Worm (Caenorhabditis elegans) whole organism, midembryonic: Measurements from ENCODE around the gene Y54E2A.4.

Experiments used
- T22C8.4 ChIP-seq: fragments of 200-800 bp; sonication (Bioruptor generic); IDR thresholded peaks from 2 replicates; pipeline ENCODE4 v1.3.6; 2022; ENCODE audit warnings: missing genetic modification characterization, missing compliant biosample characterization
- cog-1 ChIP-seq: sonication (generic microtip); optimal IDR thresholded peaks from 2 replicates; lab custom pipeline; 2016; ENCODE audit warnings: missing genetic modification characterization, missing compliant biosample characterization
- flt-1 ChIP-seq: fragments of 200-800 bp; sonication (Bioruptor generic); IDR thresholded peaks from 2 replicates; pipeline ENCODE4 v1.3.6; 2022; ENCODE audit warnings: missing genetic modification characterization, missing compliant biosample characterization
- klf-2 ChIP-seq: fragments of 200-800 bp; sonication (Bioruptor generic); conservative IDR thresholded peaks from 2 replicates; pipeline ENCODE4 v1.3.6; 2022; ENCODE audit warnings: missing genetic modification reagents, missing genetic modification characterization, missing compliant biosample characterization
- med-1 ChIP-seq: sonication (generic microtip); optimal IDR thresholded peaks from 2 replicates; lab custom pipeline; 2017; ENCODE audit warnings: missing genetic modification characterization, mild to moderate bottlenecking, missing compliant biosample characterization, antibody characterized with exemption, missing genetic modification reagents; ENCODE audit not compliant: insufficient read depth
- ref-1 ChIP-seq: fragments of 200-800 bp; sonication (Bioruptor generic); conservative IDR thresholded peaks from 2 replicates; pipeline ENCODE4 v1.3.6; 2022; ENCODE audit warnings: missing genetic modification reagents, missing genetic modification characterization, missing compliant biosample characterization
- tab-1 ChIP-seq: fragments of 200-800 bp; sonication (Bioruptor generic); IDR thresholded peaks from 2 replicates; pipeline ENCODE4 v1.3.6; 2022; ENCODE audit warnings: missing genetic modification characterization, missing compliant biosample characterization
- ztf-23 ChIP-seq: fragments of 200-800 bp; sonication (Bioruptor generic); IDR thresholded peaks from 2 replicates; pipeline ENCODE4 v1.3.6; 2022; ENCODE audit warnings: missing genetic modification reagents, missing genetic modification characterization, missing compliant biosample characterization
- ztf-29 ChIP-seq: fragments of 200-800 bp; sonication (Bioruptor generic); IDR thresholded peaks from 2 replicates; pipeline ENCODE4 v1.3.6; 2022; ENCODE audit warnings: missing genetic modification reagents, missing genetic modification characterization, missing compliant biosample characterization

DNA sequence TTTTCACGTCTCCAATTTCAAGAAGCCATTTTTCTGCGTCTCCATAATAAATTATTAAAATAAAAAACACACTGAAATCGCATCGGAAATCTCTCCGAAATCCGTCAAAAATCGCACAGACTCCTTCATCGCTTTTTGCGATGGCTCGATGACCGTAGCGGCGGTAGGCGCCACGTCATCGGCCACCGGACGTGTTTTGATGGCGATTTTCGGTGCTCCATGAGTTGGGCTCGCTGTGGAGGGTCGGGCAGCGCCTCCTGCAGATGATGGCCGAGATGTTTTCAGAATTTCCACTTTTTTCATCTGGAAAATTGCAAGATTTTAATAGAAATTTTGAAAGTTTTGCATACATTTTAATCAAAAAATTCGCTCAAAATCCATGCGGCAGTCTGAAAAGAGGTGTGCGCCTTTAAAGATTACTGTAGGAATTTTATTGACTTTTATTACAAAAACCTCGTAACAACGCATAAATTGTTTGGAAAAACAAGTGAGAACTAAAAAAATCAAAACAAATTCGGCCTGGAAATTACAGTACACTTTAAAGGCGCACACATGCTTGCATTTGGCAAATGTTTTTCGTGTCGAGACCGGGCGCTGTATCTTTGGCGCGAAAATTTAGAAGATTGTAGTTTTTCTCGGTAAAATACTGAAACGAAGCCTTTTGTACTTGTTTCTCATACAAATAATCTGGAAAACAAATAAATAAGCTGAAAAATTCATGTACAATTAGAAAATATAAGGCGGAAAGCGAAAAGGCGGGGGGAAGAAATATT is 2.0 kb upstream of the Y54E2A.4 start, which contains the start of gene smg-9:
- TF ChIP-seq flt-1 (GFP tag; lab: Robert Waterston, UW), result no peak
- no peak for TF ChIP-seq ref-1 (GFP tag; lab: Robert Waterston, UW)
- TF ChIP-seq ztf-23 (GFP tag; lab: Robert Waterston, UW), result no peak
- TF ChIP-seq T22C8.4, result no peak
- no peak for TF ChIP-seq cog-1 (tag; lab: Kevin White, UChicago)
- TF ChIP-seq klf-2 (GFP tag; lab: Robert Waterston, UW), result no peak
- no peak for TF ChIP-seq med-1 (GFP tag; lab: Kevin White, UChicago)
- TF ChIP-seq ztf-29 (GFP tag; lab: Robert Waterston, UW), result no peak
- TF ChIP-seq tab-1 (GFP tag; lab: Robert Waterston, UW), result no peak
